Worm (Caenorhabditis elegans): Measurements from ENCODE around the gene dod-19.

DNA sequence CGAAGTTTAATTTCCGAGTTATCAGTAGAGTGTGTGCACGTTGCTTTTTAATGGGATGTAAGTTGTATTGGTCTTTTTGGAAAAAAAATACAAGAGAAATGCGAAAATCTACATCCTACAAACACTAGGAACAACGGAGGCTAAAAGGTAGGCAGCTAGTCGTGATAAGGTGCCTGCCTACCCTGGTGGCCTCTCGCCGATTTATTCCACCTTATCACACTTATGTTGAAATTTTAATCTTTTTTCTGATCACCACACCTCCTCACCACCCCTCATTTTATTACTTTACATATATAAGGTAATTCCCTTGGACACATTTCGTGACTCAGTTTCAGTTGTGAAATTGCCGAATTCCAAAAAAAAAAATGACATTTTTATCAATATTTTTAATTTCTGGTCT, 7.6 kb upstream of the dod-19 start, which contains the start of gene dod-20:
- TF ChIP-seq mdl-1 (tag; optimal IDR thresholded peaks at IDR 0.05) (no peak), nhr-25 (tag; optimal IDR thresholded peaks at IDR 0.05; ENCODE audit: borderline replicate concordance, insufficient read depth) (no peak)

Measured in whole organism, L4 larva.